Fruit fly (Drosophila melanogaster) whole organism, adult: Measurements from ENCODE around the gene Sfp84E.

Experiments
- CG14711 ChIP-seq: fragments of 200-800 bp; sonication (Bioruptor generic); optimal IDR thresholded peaks from 2 replicates; lab custom pipeline; 2018; ENCODE audit warnings: missing biosample characterization, mild to moderate bottlenecking, missing genetic modification characterization, moderate library complexity
- Clk ChIP-seq: fragments of 200-800 bp; sonication (Bioruptor generic); optimal IDR thresholded peaks from 2 replicates; lab custom pipeline; 2017; ENCODE audit warnings: missing biosample characterization, missing genetic modification characterization

- TF ChIP-seq CG14711 (tag; lab: Kevin White, UChicago) (no peak), Clk (no peak)
These were observed 16.5 kb downstream of the Sfp84E start for dm6 chr3R:7963495-7964132.
